Fruit fly (Drosophila melanogaster) whole organism, embryonic: ENCODE results near the gene CG15382.

Experiments
- Atf3 ChIP-seq: fragments of 200-800 bp; sonication (Bioruptor generic); optimal IDR thresholded peaks from 3 replicates; lab custom pipeline; 2016; ENCODE audit warnings: missing biosample characterization, missing genetic modification characterization
- CG10366 ChIP-seq: fragments of 200-800 bp; sonication (Bioruptor generic); IDR thresholded peaks from 2 replicates; pipeline ENCODE4 v1.3.6; 2022; ENCODE audit warnings: missing biosample characterization, missing genetic modification characterization
- CG11093 ChIP-seq: fragments of 200-800 bp; sonication (Bioruptor generic); IDR thresholded peaks from 3 replicates; pipeline ENCODE4 v1.3.6; 2022; ENCODE audit warnings: missing biosample characterization, missing genetic modification characterization
- CG12071 ChIP-seq: fragments of 200-800 bp; sonication (Bioruptor generic); optimal IDR thresholded peaks from 3 replicates; lab custom pipeline; 2018; ENCODE audit warnings: missing biosample characterization, mild to moderate bottlenecking, missing genetic modification characterization
- CG12236 ChIP-seq: fragments of 200-800 bp; sonication (Bioruptor generic); optimal IDR thresholded peaks from 2 replicates; lab custom pipeline; 2016; ENCODE audit warnings: missing biosample characterization, missing genetic modification characterization
- CG12659 ChIP-seq: fragments of 200-800 bp; sonication (Bioruptor generic); optimal IDR thresholded peaks from 3 replicates; lab custom pipeline; 2017; ENCODE audit warnings: mild to moderate bottlenecking, missing biosample characterization, missing genetic modification reagents, missing genetic modification characterization
- CG13775 ChIP-seq: fragments of 200-800 bp; sonication (Bioruptor generic); optimal IDR thresholded peaks from 3 replicates; lab custom pipeline; 2017; ENCODE audit warnings: missing biosample characterization, mild to moderate bottlenecking, missing genetic modification characterization
- CG14050 ChIP-seq: fragments of 200-800 bp; sonication (Bioruptor generic); IDR thresholded peaks from 3 replicates; pipeline ENCODE4 v1.3.6; 2022; ENCODE audit warnings: missing biosample characterization, missing genetic modification characterization
- CG17359 ChIP-seq: fragments of 200-800 bp; sonication (Bioruptor generic); optimal IDR thresholded peaks from 3 replicates; lab custom pipeline; 2018; ENCODE audit warnings: missing biosample characterization, mild to moderate bottlenecking, missing genetic modification characterization, moderate library complexity
- CG3407 ChIP-seq: fragments of 200-800 bp; sonication (Bioruptor generic); optimal IDR thresholded peaks from 2 replicates; lab custom pipeline; 2018; ENCODE audit warnings: missing biosample characterization, mild to moderate bottlenecking, missing genetic modification characterization
- CG4404 ChIP-seq: fragments of 200-800 bp; sonication (Bioruptor generic); IDR thresholded peaks from 2 replicates; pipeline ENCODE4 v1.3.6; 2022; ENCODE audit warnings: missing biosample characterization, missing genetic modification characterization
- CG4707 ChIP-seq: fragments of 200-800 bp; sonication (Bioruptor generic); optimal IDR thresholded peaks from 2 replicates; lab custom pipeline; 2018; ENCODE audit warnings: missing biosample characterization, mild to moderate bottlenecking, missing genetic modification characterization, moderate library complexity
- CG5180 ChIP-seq: fragments of 200-800 bp; sonication (Bioruptor generic); optimal IDR thresholded peaks from 3 replicates; lab custom pipeline; 2017; ENCODE audit warnings: missing biosample characterization, missing genetic modification characterization, mild to moderate bottlenecking, moderate library complexity, missing genetic modification reagents
- CG8089 ChIP-seq: fragments of 200-800 bp; sonication (Bioruptor generic); optimal IDR thresholded peaks from 3 replicates; lab custom pipeline; 2016; ENCODE audit warnings: missing biosample characterization, missing genetic modification characterization
- D19A ChIP-seq: fragments of 200-800 bp; optimal IDR thresholded peaks from 3 replicates; lab custom pipeline; 2019; ENCODE audit warnings: missing biosample characterization, mild to moderate bottlenecking, missing genetic modification characterization, moderate library complexity
- Dref ChIP-seq: fragments of 200-800 bp; sonication (Bioruptor generic); IDR thresholded peaks from 2 replicates; pipeline ENCODE4 v1.3.6; 2022; ENCODE audit warnings: missing biosample characterization, missing genetic modification characterization
- E2f1 ChIP-seq: fragments of 200-800 bp; sonication (Bioruptor generic); IDR thresholded peaks from 2 replicates; pipeline ENCODE4 v1.3.6; 2022; ENCODE audit warnings: missing biosample characterization, missing genetic modification characterization
- Elba2 ChIP-seq: fragments of 200-800 bp; sonication (Bioruptor generic); optimal IDR thresholded peaks from 3 replicates; lab custom pipeline; 2016; ENCODE audit warnings: missing biosample characterization, missing genetic modification characterization
- Ets97D ChIP-seq: fragments of 200-800 bp; sonication (Bioruptor generic); optimal IDR thresholded peaks from 3 replicates; lab custom pipeline; 2016; ENCODE audit warnings: missing biosample characterization, missing genetic modification characterization
- H2.0 ChIP-seq: fragments of 200-800 bp; sonication (Bioruptor generic); IDR thresholded peaks from 2 replicates; pipeline ENCODE4 v1.3.6; 2022; ENCODE audit warnings: missing biosample characterization, missing genetic modification characterization
- Lhr ChIP-seq: fragments of 200-800 bp; sonication (Bioruptor generic); optimal IDR thresholded peaks from 3 replicates; lab custom pipeline; 2017; ENCODE audit warnings: mild to moderate bottlenecking, missing biosample characterization, missing genetic modification reagents, missing genetic modification characterization
- Nf-YC ChIP-seq: fragments of 200-800 bp; optimal IDR thresholded peaks from 3 replicates; lab custom pipeline; 2019; ENCODE audit warnings: missing biosample characterization, mild to moderate bottlenecking, missing genetic modification characterization, moderate library complexity
- Usf ChIP-seq: fragments of 200-800 bp; sonication (Bioruptor generic); optimal IDR thresholded peaks from 2 replicates; lab custom pipeline; 2017; ENCODE audit warnings: missing genotype, missing biosample characterization, missing genetic modification characterization
- abd-A ChIP-seq: fragments of 200-800 bp; sonication (Bioruptor generic); optimal IDR thresholded peaks from 3 replicates; lab custom pipeline; 2019; ENCODE audit warnings: missing biosample characterization, mild to moderate bottlenecking, missing genetic modification characterization, moderate library complexity
- ac ChIP-seq: fragments of 200-800 bp; sonication (Bioruptor generic); optimal IDR thresholded peaks from 3 replicates; lab custom pipeline; 2017; ENCODE audit warnings: missing biosample characterization, mild to moderate bottlenecking, missing genetic modification characterization
- cad ChIP-seq: fragments of >200 bp; optimal IDR thresholded peaks from 2 replicates; lab custom pipeline; 2017; ENCODE audit warnings: missing biosample characterization, missing genetic modification characterization
- da ChIP-seq: fragments of 200-800 bp; sonication (Bioruptor generic); optimal IDR thresholded peaks from 2 replicates; lab custom pipeline; 2016; ENCODE audit warnings: missing biosample characterization, missing genetic modification characterization
- dmrt11E ChIP-seq: fragments of 200-800 bp; sonication (Bioruptor generic); optimal IDR thresholded peaks from 3 replicates; lab custom pipeline; 2018; ENCODE audit warnings: missing biosample characterization, mild to moderate bottlenecking, missing genetic modification characterization, moderate library complexity
- dysf ChIP-seq: fragments of 200-800 bp; sonication (Bioruptor generic); IDR thresholded peaks from 3 replicates; pipeline ENCODE4 v1.3.6; 2022; ENCODE audit warnings: missing biosample characterization, missing genetic modification characterization
- gem ChIP-seq: fragments of 200-800 bp; sonication (Bioruptor generic); optimal IDR thresholded peaks from 2 replicates; lab custom pipeline; 2019; ENCODE audit warnings: missing biosample characterization, mild to moderate bottlenecking, missing genetic modification characterization, moderate library complexity
- gt ChIP-seq: fragments of 200-800 bp; sonication (Bioruptor generic); IDR thresholded peaks from 2 replicates; pipeline ENCODE4 v1.3.6; 2022; ENCODE audit warnings: missing biosample characterization, missing genetic modification characterization
- h ChIP-seq: fragments of >200 bp; optimal IDR thresholded peaks from 2 replicates; lab custom pipeline; 2017
- kah ChIP-seq: fragments of 200-800 bp; sonication (Bioruptor generic); optimal IDR thresholded peaks from 2 replicates; lab custom pipeline; 2018; ENCODE audit warnings: missing biosample characterization, mild to moderate bottlenecking, missing genetic modification characterization
- maf-S ChIP-seq: fragments of 200-800 bp; sonication (Bioruptor generic); optimal IDR thresholded peaks from 2 replicates; lab custom pipeline; 2016; ENCODE audit warnings: missing biosample characterization, missing genetic modification characterization
- mam ChIP-seq: fragments of 200-800 bp; sonication (Bioruptor generic); optimal IDR thresholded peaks from 3 replicates; lab custom pipeline; 2016; ENCODE audit warnings: missing biosample characterization, missing genetic modification characterization
- odd ChIP-seq: fragments of 200-800 bp; sonication (Bioruptor generic); optimal IDR thresholded peaks from 2 replicates; lab custom pipeline; 2017; ENCODE audit warnings: missing biosample characterization, mild to moderate bottlenecking, missing genetic modification characterization
- p53 ChIP-seq: fragments of 200-800 bp; sonication (Bioruptor generic); optimal IDR thresholded peaks from 2 replicates; lab custom pipeline; 2016; ENCODE audit warnings: missing biosample characterization, missing genetic modification characterization
- phol ChIP-seq: fragments of 200-800 bp; sonication (Bioruptor generic); optimal IDR thresholded peaks from 3 replicates; lab custom pipeline; 2018; ENCODE audit warnings: missing biosample characterization, mild to moderate bottlenecking, missing genetic modification characterization, moderate library complexity
- pum ChIP-seq: fragments of 200-800 bp; sonication (Bioruptor generic); optimal IDR thresholded peaks from 2 replicates; lab custom pipeline; 2016; ENCODE audit warnings: missing biosample characterization, missing genetic modification characterization
- run ChIP-seq: fragments of 200-800 bp; sonication (Bioruptor generic); optimal IDR thresholded peaks from 3 replicates; lab custom pipeline; 2018; ENCODE audit warnings: missing biosample characterization, mild to moderate bottlenecking, missing genetic modification characterization
- salm ChIP-seq: fragments of 200-800 bp; sonication (Bioruptor generic); optimal IDR thresholded peaks from 2 replicates; lab custom pipeline; 2018; ENCODE audit warnings: missing biosample characterization, mild to moderate bottlenecking, missing genetic modification characterization
- sd ChIP-seq: fragments of 200-800 bp; sonication (Bioruptor generic); optimal IDR thresholded peaks from 3 replicates; lab custom pipeline; 2018; ENCODE audit warnings: missing biosample characterization, mild to moderate bottlenecking, missing genetic modification characterization, moderate library complexity
- sens-2 ChIP-seq: fragments of 200-800 bp; sonication (Bioruptor generic); IDR thresholded peaks from 2 replicates; pipeline ENCODE4 v1.3.6; 2022; ENCODE audit warnings: missing biosample characterization, missing genetic modification characterization
- sim ChIP-seq: fragments of 200-800 bp; sonication (Bioruptor generic); IDR thresholded peaks from 2 replicates; pipeline ENCODE4 v1.3.6; 2022; ENCODE audit warnings: missing biosample characterization, missing genetic modification characterization
- sna ChIP-seq: fragments of 200-800 bp; sonication (Bioruptor generic); IDR thresholded peaks from 2 replicates; pipeline ENCODE4 v1.3.6; 2022; ENCODE audit warnings: missing biosample characterization, missing genetic modification characterization; ENCODE audit not compliant: partially characterized antibody
- tll ChIP-seq, 2 experiments: fragments of 200-800 bp in 1 of 2; fragments of >200 bp in 1 of 2; sonication (Bioruptor generic) in 1 of 2; optimal IDR thresholded peaks; 2 replicates each; lab custom pipeline; 2017 to 2019; ENCODE audit warnings: missing biosample characterization in 2 of 2, missing genetic modification characterization in 2 of 2, mild to moderate bottlenecking in 1 of 2, moderate library complexity in 1 of 2
- toy ChIP-seq: fragments of 200-800 bp; sonication (Bioruptor generic); IDR thresholded peaks from 2 replicates; pipeline ENCODE4 v1.3.6; 2022; ENCODE audit warnings: missing biosample characterization, missing genetic modification characterization
- vnd ChIP-seq: fragments of 200-800 bp; sonication (Bioruptor generic); IDR thresholded peaks from 3 replicates; pipeline ENCODE4 v1.3.6; 2022; ENCODE audit warnings: missing biosample characterization, missing genetic modification characterization; ENCODE audit not compliant: partially characterized antibody
- wek ChIP-seq: fragments of 200-800 bp; sonication (Bioruptor generic); optimal IDR thresholded peaks from 3 replicates; lab custom pipeline; 2018; ENCODE audit warnings: missing biosample characterization, mild to moderate bottlenecking, missing genetic modification characterization, moderate library complexity
- z ChIP-seq: fragments of 200-800 bp; sonication (Bioruptor generic); IDR thresholded peaks from 3 replicates; pipeline ENCODE4 v1.3.6; 2022; ENCODE audit warnings: missing biosample characterization, missing genetic modification characterization
- zf30C ChIP-seq: fragments of 200-800 bp; sonication (Bioruptor generic); optimal IDR thresholded peaks from 3 replicates; lab custom pipeline; 2018; ENCODE audit warnings: missing biosample characterization, mild to moderate bottlenecking, missing genetic modification characterization

The CG15382 gene

DNA sequence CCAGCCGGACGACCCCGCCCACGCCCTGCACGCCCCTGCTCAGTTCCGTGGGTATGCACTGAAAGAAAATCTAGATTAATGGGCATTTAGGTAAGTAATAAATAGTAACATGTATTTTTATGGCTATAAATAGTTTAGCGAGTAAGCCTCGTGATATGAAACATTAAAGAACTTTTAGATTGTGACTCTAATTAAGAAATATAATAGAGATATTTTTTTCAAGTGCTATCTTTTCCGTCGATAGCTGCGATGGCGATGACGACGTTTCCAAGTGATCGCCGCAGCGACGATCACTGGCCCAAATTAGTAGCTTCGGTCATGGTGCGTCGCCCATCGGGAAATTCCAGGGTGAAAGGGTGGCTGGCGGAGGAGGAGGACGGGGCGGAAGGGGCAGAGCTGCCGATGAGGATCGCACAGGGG, 24.6 kb downstream of the CG15382 start (continued):
- TF ChIP-seq maf-S = peak; percentile 38
- peak; percentile 61 for TF ChIP-seq mam (GFP tag; lab: Kevin White, UChicago)
- TF ChIP-seq CG4707 (GFP tag; lab: Kevin White, UChicago) = peak; percentile 82
- TF ChIP-seq Dref (GFP tag; lab: Robert Waterston, UW) = no peak
- peak; percentile 87 for TF ChIP-seq CG10366 (GFP tag; lab: Robert Waterston, UW)
- peak; percentile 62 for TF ChIP-seq Ets97D (GFP tag; lab: Kevin White, UChicago)
- TF ChIP-seq CG12071 = peak; percentile 88
- peak; percentile 84 for TF ChIP-seq CG3407 (GFP tag; lab: Kevin White, UChicago)
- TF ChIP-seq Nf-YC (tag; lab: Kevin White, UChicago) = peak; percentile 64
- TF ChIP-seq h (lab: Kevin White, UChicago) = no peak
- no peak for TF ChIP-seq sna (GFP tag; lab: Robert Waterston, UW)
- peak; percentile 85; the same call in 1 of the 2 replicates for TF ChIP-seq sens-2 (GFP tag; lab: Robert Waterston, UW)
- peak; percentile 45 for TF ChIP-seq toy (GFP tag; lab: Robert Waterston, UW)
- TF ChIP-seq da = peak; percentile 51
- peak; percentile 78 for TF ChIP-seq CG5180 (GFP tag; lab: Kevin White, UChicago)
- no peak for TF ChIP-seq vnd (GFP tag; lab: Robert Waterston, UW)
- peak; percentile 87 for TF ChIP-seq kah (GFP tag; lab: Kevin White, UChicago)
- peak; percentile 29 for TF ChIP-seq Elba2 (GFP tag; lab: Kevin White, UChicago)
- TF ChIP-seq Atf3 (GFP tag; lab: Kevin White, UChicago) = peak; percentile 64
- peak; percentile 93 for TF ChIP-seq dmrt11E (tag; lab: Kevin White, UChicago)
- TF ChIP-seq D19A (tag; lab: Kevin White, UChicago) = peak; percentile 89
- peak; percentile 90 for TF ChIP-seq run
- TF ChIP-seq tll (GFP tag; optimal IDR thresholded peaks at IDR 0.05; lab: Kevin White, UChicago) = peak in 1 of 2 experiments; percentile 31
- TF ChIP-seq CG8089 = peak; percentile 70
- TF ChIP-seq CG13775 (GFP tag; lab: Kevin White, UChicago) = peak; percentile 77
- TF ChIP-seq sd (tag; lab: Kevin White, UChicago) = peak; percentile 54
- no peak for TF ChIP-seq cad (GFP tag; lab: Kevin White, UChicago)
- peak; percentile 91 for TF ChIP-seq dysf (GFP tag; lab: Robert Waterston, UW)
- peak; percentile 76 for TF ChIP-seq zf30C (GFP tag; lab: Kevin White, UChicago)
- peak; percentile 44 for TF ChIP-seq CG12236 (GFP tag; lab: Kevin White, UChicago)
- TF ChIP-seq E2f1 (GFP tag; lab: Robert Waterston, UW) = peak; percentile 82
- TF ChIP-seq CG12659 (GFP tag; lab: Kevin White, UChicago) = peak; percentile 72
- peak; percentile 67 for TF ChIP-seq gt (GFP tag; lab: Robert Waterston, UW)
- TF ChIP-seq ac (GFP tag; lab: Kevin White, UChicago) = peak; percentile 78
- peak; percentile 91 for TF ChIP-seq salm (tag; lab: Kevin White, UChicago)
- TF ChIP-seq H2.0 (GFP tag; lab: Robert Waterston, UW) = peak; percentile 87
- TF ChIP-seq abd-A (tag; lab: Kevin White, UChicago) = no peak
- peak; percentile 71; the same call in 2 of the 3 replicates for TF ChIP-seq z (GFP tag; lab: Robert Waterston, UW)
- TF ChIP-seq CG4404 = peak; percentile 84
- TF ChIP-seq sim (GFP tag; lab: Robert Waterston, UW) = peak; percentile 76
- peak; percentile 96 for TF ChIP-seq CG17359 (tag; lab: Kevin White, UChicago)
- TF ChIP-seq Lhr (GFP tag; lab: Kevin White, UChicago) = peak; percentile 83
- peak; percentile 94 for TF ChIP-seq phol
- TF ChIP-seq p53 = peak; percentile 22
- peak; percentile 84 for TF ChIP-seq CG11093
- TF ChIP-seq CG14050 (GFP tag; lab: Robert Waterston, UW) = peak; percentile 80
- TF ChIP-seq odd (GFP tag; lab: Kevin White, UChicago) = peak; percentile 77
- peak; percentile 66 for TF ChIP-seq wek (GFP tag; lab: Kevin White, UChicago)
- peak; percentile 47 for TF ChIP-seq Usf
- peak; percentile 74 for TF ChIP-seq pum (GFP tag; lab: Kevin White, UChicago)
- peak; percentile 96 for TF ChIP-seq gem (tag; lab: Kevin White, UChicago)
